Fruit fly (Drosophila melanogaster) whole organism, embryonic: ENCODE results near the gene CG4301.

Experiments
- Abd-B ChIP-seq: fragments of 200-800 bp; sonication (Bioruptor generic); optimal IDR thresholded peaks from 2 replicates; lab custom pipeline; 2018; ENCODE audit warnings: missing biosample characterization, mild to moderate bottlenecking, missing genetic modification characterization, moderate library complexity
- Adf1 ChIP-seq: fragments of 200-800 bp; sonication (Bioruptor generic); IDR thresholded peaks from 2 replicates; pipeline ENCODE4 v1.3.6; 2022; ENCODE audit warnings: missing biosample characterization, missing genetic modification characterization
- CG10209 ChIP-seq: fragments of 200-800 bp; sonication (Bioruptor generic); optimal IDR thresholded peaks from 3 replicates; lab custom pipeline; 2017; ENCODE audit warnings: missing biosample characterization, mild to moderate bottlenecking, missing genetic modification characterization, missing genetic modification reagents
- CG11696 ChIP-seq: fragments of 200-800 bp; sonication (Bioruptor generic); IDR thresholded peaks from 2 replicates; pipeline ENCODE4 v1.3.6; 2022; ENCODE audit warnings: missing biosample characterization, missing genetic modification characterization
- CG12104 ChIP-seq: fragments of 200-800 bp; sonication (Bioruptor generic); optimal IDR thresholded peaks from 3 replicates; lab custom pipeline; 2016; ENCODE audit warnings: missing biosample characterization, missing genetic modification characterization
- CG14050 ChIP-seq: fragments of 200-800 bp; sonication (Bioruptor generic); IDR thresholded peaks from 3 replicates; pipeline ENCODE4 v1.3.6; 2022; ENCODE audit warnings: missing biosample characterization, missing genetic modification characterization
- CG15479 ChIP-seq: fragments of 200-800 bp; sonication (Bioruptor generic); optimal IDR thresholded peaks from 3 replicates; lab custom pipeline; 2019; ENCODE audit warnings: missing biosample characterization, mild to moderate bottlenecking, missing genetic modification characterization, moderate library complexity
- CG16815 ChIP-seq: fragments of 200-800 bp; sonication (Bioruptor generic); optimal IDR thresholded peaks from 3 replicates; lab custom pipeline; 2017; ENCODE audit warnings: missing biosample characterization, mild to moderate bottlenecking, missing genetic modification characterization
- CG17385 ChIP-seq: fragments of 200-800 bp; sonication (Bioruptor generic); optimal IDR thresholded peaks from 3 replicates; lab custom pipeline; 2018; ENCODE audit warnings: missing biosample characterization, mild to moderate bottlenecking, missing genetic modification characterization
- CG1792 ChIP-seq: fragments of 200-800 bp; sonication (Bioruptor generic); optimal IDR thresholded peaks from 2 replicates; lab custom pipeline; 2016; ENCODE audit warnings: missing biosample characterization, missing genetic modification characterization
- CG3065 ChIP-seq: fragments of 200-800 bp; sonication (Bioruptor generic); optimal IDR thresholded peaks from 2 replicates; lab custom pipeline; 2016; ENCODE audit warnings: missing biosample characterization, missing genetic modification characterization
- CG33213 ChIP-seq: fragments of 200-800 bp; sonication (Bioruptor generic); optimal IDR thresholded peaks from 3 replicates; lab custom pipeline; 2016; ENCODE audit warnings: missing biosample characterization, missing genetic modification characterization
- CG33557 ChIP-seq: fragments of 200-800 bp; sonication (Bioruptor generic); optimal IDR thresholded peaks from 2 replicates; lab custom pipeline; 2019; ENCODE audit warnings: missing biosample characterization, mild to moderate bottlenecking, missing genetic modification characterization, moderate library complexity
- CG4404 ChIP-seq: fragments of 200-800 bp; sonication (Bioruptor generic); IDR thresholded peaks from 2 replicates; pipeline ENCODE4 v1.3.6; 2022; ENCODE audit warnings: missing biosample characterization, missing genetic modification characterization
- CG6254 ChIP-seq: fragments of 200-800 bp; sonication (Bioruptor generic); optimal IDR thresholded peaks from 3 replicates; lab custom pipeline; 2017; ENCODE audit warnings: mild to moderate bottlenecking, missing biosample characterization, missing genetic modification reagents, missing genetic modification characterization
- CG8478 ChIP-seq: fragments of >200 bp; optimal IDR thresholded peaks from 2 replicates; lab custom pipeline; 2018
- CG8924 ChIP-seq: fragments of 200-800 bp; optimal IDR thresholded peaks from 3 replicates; lab custom pipeline; 2019; ENCODE audit warnings: missing biosample characterization, mild to moderate bottlenecking, missing genetic modification characterization, moderate library complexity
- CG9437 ChIP-seq: fragments of 200-800 bp; sonication (Bioruptor generic); optimal IDR thresholded peaks from 2 replicates; lab custom pipeline; 2018; ENCODE audit warnings: missing biosample characterization, mild to moderate bottlenecking, missing genetic modification characterization
- CHES-1-like ChIP-seq: fragments of 200-800 bp; sonication (Bioruptor generic); optimal IDR thresholded peaks from 2 replicates; lab custom pipeline; 2016; ENCODE audit warnings: missing biosample characterization, missing genetic modification characterization
- Drgx ChIP-seq: fragments of 200-800 bp; sonication (Bioruptor generic); IDR thresholded peaks from 2 replicates; pipeline ENCODE4 v1.3.6; 2022; ENCODE audit warnings: missing biosample characterization, missing genetic modification characterization
- E2f2 ChIP-seq: fragments of 200-800 bp; sonication (Bioruptor generic); IDR thresholded peaks from 2 replicates; pipeline ENCODE4 v1.3.6; 2022; ENCODE audit warnings: missing biosample characterization, missing genetic modification characterization
- Hey ChIP-seq: fragments of 200-800 bp; sonication (Bioruptor generic); optimal IDR thresholded peaks from 3 replicates; lab custom pipeline; 2018; ENCODE audit warnings: missing biosample characterization, mild to moderate bottlenecking, missing genetic modification characterization
- Med ChIP-seq: fragments of 200-800 bp; sonication (Bioruptor generic); peaks from one replicate; lab custom pipeline; 2016; ENCODE audit warnings: missing biosample characterization, missing genetic modification characterization, mild to moderate bottlenecking, inconsistent platforms, moderate library complexity
- Meics ChIP-seq: fragments of 200-800 bp; sonication (Bioruptor generic); optimal IDR thresholded peaks from 2 replicates; lab custom pipeline; 2017; ENCODE audit warnings: missing biosample characterization, mild to moderate bottlenecking, missing genetic modification characterization
- NfI ChIP-seq: fragments of 200-800 bp; sonication (Bioruptor generic); optimal IDR thresholded peaks from 3 replicates; lab custom pipeline; 2018; ENCODE audit warnings: missing biosample characterization, mild to moderate bottlenecking, missing genetic modification characterization, moderate library complexity
- Stat92E ChIP-seq, 3 experiments: fragments of >200 bp in 2 of 3; fragments of 200-800 bp in 1 of 3; sonication (Bioruptor generic) in 1 of 3; optimal IDR thresholded peaks; 2 replicates each; lab custom pipeline; 2017 to 2019; ENCODE audit warnings: missing biosample characterization in 3 of 3, missing genetic modification characterization in 3 of 3, mild to moderate bottlenecking in 1 of 3, moderate library complexity in 1 of 3
- Trl ChIP-seq, 3 experiments: fragments of >200 bp in 2 of 3; fragments of 200-800 bp in 1 of 3; sonication (Bioruptor generic) in 1 of 3; optimal IDR thresholded peaks; 2 replicates in 1 of 3; 3 replicates in 2 of 3; lab custom pipeline; 2016 to 2017; ENCODE audit warnings: missing biosample characterization in 1 of 3, missing genetic modification characterization in 1 of 3
- bigmax ChIP-seq: fragments of 200-800 bp; sonication (Bioruptor generic); optimal IDR thresholded peaks from 2 replicates; lab custom pipeline; 2018; ENCODE audit warnings: missing biosample characterization, mild to moderate bottlenecking, missing genetic modification characterization
- caup ChIP-seq: fragments of 200-800 bp; sonication (Bioruptor generic); optimal IDR thresholded peaks from 3 replicates; lab custom pipeline; 2017; ENCODE audit warnings: missing biosample characterization, mild to moderate bottlenecking, missing genetic modification characterization, moderate library complexity; ENCODE audit not compliant: severe bottlenecking
- cg ChIP-seq: fragments of 200-800 bp; sonication (Bioruptor generic); optimal IDR thresholded peaks from 3 replicates; lab custom pipeline; 2019; ENCODE audit warnings: missing biosample characterization, mild to moderate bottlenecking, missing genetic modification characterization, moderate library complexity
- chinmo ChIP-seq: fragments of 200-800 bp; sonication (Bioruptor generic); IDR thresholded peaks from 4 replicates; pipeline ENCODE4 v1.3.6; 2022; ENCODE audit warnings: missing biosample characterization, missing genetic modification characterization; ENCODE audit not compliant: partially characterized antibody
- exex ChIP-seq: fragments of 200-800 bp; sonication (Bioruptor generic); optimal IDR thresholded peaks from 4 replicates; lab custom pipeline; 2018; ENCODE audit warnings: missing biosample characterization, mild to moderate bottlenecking, missing genetic modification characterization, moderate library complexity
- lbe ChIP-seq: fragments of 200-800 bp; sonication (Bioruptor generic); optimal IDR thresholded peaks from 2 replicates; lab custom pipeline; 2016; ENCODE audit warnings: missing biosample characterization, mild to moderate bottlenecking, missing genetic modification characterization
- lmd ChIP-seq: fragments of 200-800 bp; sonication (Bioruptor generic); IDR thresholded peaks from 2 replicates; pipeline ENCODE4 v1.3.6; 2022; ENCODE audit warnings: missing biosample characterization, missing genetic modification characterization
- nerfin-2 ChIP-seq: fragments of 200-800 bp; sonication (Bioruptor generic); IDR thresholded peaks from 2 replicates; pipeline ENCODE4 v1.3.6; 2022; ENCODE audit warnings: missing biosample characterization, missing genetic modification characterization; ENCODE audit not compliant: partially characterized antibody
- nom ChIP-seq: fragments of 200-800 bp; sonication (Bioruptor generic); optimal IDR thresholded peaks from 2 replicates; lab custom pipeline; 2017; ENCODE audit warnings: missing biosample characterization, missing genetic modification characterization, mild to moderate bottlenecking, moderate library complexity, missing genetic modification reagents
- pita ChIP-seq: fragments of 200-800 bp; sonication (Bioruptor generic); optimal IDR thresholded peaks from 2 replicates; lab custom pipeline; 2017; ENCODE audit warnings: missing biosample characterization, mild to moderate bottlenecking, missing genetic modification characterization
- row ChIP-seq: fragments of 200-800 bp; sonication (Bioruptor generic); IDR thresholded peaks from 3 replicates; pipeline ENCODE4 v1.3.6; 2022; ENCODE audit warnings: missing biosample characterization, missing genetic modification characterization
- scrt ChIP-seq: fragments of 200-800 bp; sonication (Bioruptor generic); optimal IDR thresholded peaks from 2 replicates; lab custom pipeline; 2018; ENCODE audit warnings: missing biosample characterization, mild to moderate bottlenecking, missing genetic modification characterization, moderate library complexity
- sob ChIP-seq: fragments of 200-800 bp; sonication (Bioruptor generic); IDR thresholded peaks from 2 replicates; pipeline ENCODE4 v1.3.6; 2022; ENCODE audit warnings: missing biosample characterization, missing genetic modification characterization
- twi ChIP-seq: fragments of 200-800 bp; optimal IDR thresholded peaks from 2 replicates; lab custom pipeline; 2019; ENCODE audit warnings: missing biosample characterization, mild to moderate bottlenecking, missing genetic modification characterization, moderate library complexity
- unpg ChIP-seq: fragments of 200-800 bp; sonication (Bioruptor generic); optimal IDR thresholded peaks from 3 replicates; lab custom pipeline; 2018; ENCODE audit warnings: missing biosample characterization, mild to moderate bottlenecking, missing genetic modification characterization, moderate library complexity

Gene CG4301

DNA sequence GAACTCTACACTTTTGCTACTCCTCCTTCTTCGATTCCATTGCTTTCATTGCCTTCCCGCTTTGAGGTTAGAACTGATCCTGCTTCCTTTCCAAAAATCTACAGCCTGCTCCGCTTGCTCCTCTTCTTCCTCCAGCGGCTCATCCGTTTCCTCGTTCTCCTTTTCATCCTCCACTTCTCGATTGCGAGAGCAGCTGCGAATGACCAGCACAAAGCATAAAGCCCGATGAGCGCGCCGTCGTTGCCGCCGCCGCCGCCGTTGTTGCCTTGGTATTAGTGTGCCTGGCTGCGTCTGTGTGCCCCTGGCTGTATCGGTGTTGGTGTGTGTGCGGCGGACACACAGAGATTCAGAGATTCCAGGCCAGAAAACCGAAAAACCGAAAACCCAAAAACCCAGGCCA is 19.0 kb downstream of the CG4301 start (continued):
- peak in 1 of 3 experiments; percentile 25 for TF ChIP-seq Stat92E (GFP tag; optimal IDR thresholded peaks at IDR 0.05; lab: Kevin White, UChicago)
- peak; percentile 35 for TF ChIP-seq Med (GFP tag; lab: Kevin White, UChicago)
- TF ChIP-seq scrt (GFP tag; lab: Kevin White, UChicago): no peak
- TF ChIP-seq bigmax (GFP tag; lab: Kevin White, UChicago): peak; percentile 71
- no peak for TF ChIP-seq Drgx (GFP tag; lab: Robert Waterston, UW)
- TF ChIP-seq Abd-B (GFP tag; lab: Kevin White, UChicago): no peak
- peak; percentile 56 for TF ChIP-seq Adf1 (GFP tag; lab: Robert Waterston, UW)
- TF ChIP-seq, all 482 proteins: peak for 7

dm6 chrX:16425145-16425544 is 19.8 kb downstream of the CG4301 start:
- TF ChIP-seq CHES-1-like (GFP tag; lab: Kevin White, UChicago): no peak
- no peak for TF ChIP-seq row (GFP tag; lab: Robert Waterston, UW)
- no peak for TF ChIP-seq E2f2 (GFP tag; lab: Robert Waterston, UW)
- no peak for TF ChIP-seq nerfin-2 (GFP tag; lab: Robert Waterston, UW)
- TF ChIP-seq sob (GFP tag; lab: Robert Waterston, UW): no peak
- peak in 1 of 2 experiments; percentile 52 for TF ChIP-seq Trl (optimal IDR thresholded peaks at IDR 0.05; lab: Kevin White, UChicago)
- TF ChIP-seq Trl (GFP tag; optimal IDR thresholded peaks at IDR 0.05; lab: Kevin White, UChicago): no peak
- TF ChIP-seq unpg (GFP tag; lab: Kevin White, UChicago): no peak
- no peak for TF ChIP-seq CG14050 (GFP tag; lab: Robert Waterston, UW)
- TF ChIP-seq CG10209: no peak
- peak; percentile 66 for TF ChIP-seq cg (GFP tag; lab: Kevin White, UChicago)
- TF ChIP-seq CG17385 (GFP tag; lab: Kevin White, UChicago): peak; percentile 72
- no peak for TF ChIP-seq pita (GFP tag; lab: Kevin White, UChicago)
- TF ChIP-seq CG11696: no peak
- TF ChIP-seq CG8478 (lab: Kevin White, UChicago): peak; percentile 18
- no peak for TF ChIP-seq CG6254 (GFP tag; lab: Kevin White, UChicago)
- no peak for TF ChIP-seq CG16815 (GFP tag; lab: Kevin White, UChicago)
- no peak for TF ChIP-seq NfI
- TF ChIP-seq CG12104 (GFP tag; lab: Kevin White, UChicago): no peak
- no peak for TF ChIP-seq CG1792 (GFP tag; lab: Kevin White, UChicago)
- TF ChIP-seq chinmo (GFP tag; lab: Robert Waterston, UW): 0 out of 4 replicates have a peak, but pooled peaks have one; percentile 47
- no peak for TF ChIP-seq lmd
- no peak for TF ChIP-seq Meics (GFP tag; lab: Kevin White, UChicago)
- TF ChIP-seq Abd-B (GFP tag; lab: Kevin White, UChicago): no peak
- TF ChIP-seq caup (GFP tag; lab: Kevin White, UChicago): no peak
- TF ChIP-seq CG4404 (GFP tag; lab: Robert Waterston, UW): no peak
- no peak for TF ChIP-seq CG33213 (GFP tag; lab: Kevin White, UChicago)
- no peak for TF ChIP-seq Stat92E (GFP tag; optimal IDR thresholded peaks at IDR 0.05; lab: Kevin White, UChicago)
- TF ChIP-seq exex (tag; lab: Kevin White, UChicago): no peak
- TF ChIP-seq nom: peak; percentile 2
- peak; percentile 61 for TF ChIP-seq Med (GFP tag; lab: Kevin White, UChicago)
- no peak for TF ChIP-seq Hey (tag; lab: Kevin White, UChicago)
- TF ChIP-seq CG8924 (tag; lab: Kevin White, UChicago): no peak
- no peak for TF ChIP-seq CG15479 (GFP tag; lab: Kevin White, UChicago)
- TF ChIP-seq CG33557 (GFP tag; lab: Kevin White, UChicago): no peak
- TF ChIP-seq CG9437 (GFP tag; lab: Kevin White, UChicago): no peak
- TF ChIP-seq CG3065 (GFP tag; lab: Kevin White, UChicago): no peak
- peak; percentile 75 for TF ChIP-seq twi (tag; lab: Kevin White, UChicago)
- peak; percentile 38 for TF ChIP-seq lbe (GFP tag; lab: Kevin White, UChicago)
- TF ChIP-seq, all 482 proteins: peak for 9
